Worm (Caenorhabditis elegans) whole organism, L4/young adult: ENCODE results near the gene F53F1.2.

Source experiments
- W03F9.2 ChIP-seq: fragments of 150-350 bp; optimal IDR thresholded peaks from 2 replicates; lab custom pipeline; 2014; ENCODE audit warnings: missing biosample characterization, missing genetic modification characterization
- dao-5 ChIP-seq: sonication (generic microtip); optimal IDR thresholded peaks from 2 replicates; lab custom pipeline; 2016; ENCODE audit warnings: missing genotype, missing genetic modification characterization, moderate library complexity, missing compliant biosample characterization
- him-1 ChIP-seq: sonication (generic microtip); optimal IDR thresholded peaks from 2 replicates; lab custom pipeline; 2016; ENCODE audit warnings: missing genotype, missing genetic modification reagents, missing genetic modification characterization, missing compliant biosample characterization

ce11 chrV:13428660-13429059, 22.0 kb downstream of the F53F1.2 start, which contains the start of gene srd-19:
- TF ChIP-seq dao-5 (tag; lab: Kevin White, UChicago), result no peak
- TF ChIP-seq him-1 (tag; lab: Kevin White, UChicago), result no peak
- TF ChIP-seq W03F9.2 (tag; lab: Kevin White, UChicago), result no peak
